Fruit fly (Drosophila melanogaster) whole organism, embryonic: Measurements from ENCODE around the gene lark.
A peak's percentile ranks its signal among the peaks of the same experiment; 100 is the strongest.

Experiments
- Ada2b ChIP-seq: fragments of 200-800 bp; sonication (Bioruptor generic); IDR thresholded peaks from 2 replicates; pipeline ENCODE4 v1.3.6; 2022; ENCODE audit warnings: missing biosample characterization, missing genetic modification characterization
- Asciz ChIP-seq: fragments of 200-800 bp; sonication (Bioruptor generic); optimal IDR thresholded peaks from 2 replicates; lab custom pipeline; 2017; ENCODE audit warnings: missing biosample characterization, mild to moderate bottlenecking, missing genetic modification characterization, missing genetic modification reagents
- B-H2 ChIP-seq: fragments of 200-800 bp; sonication (Bioruptor generic); optimal IDR thresholded peaks from 2 replicates; lab custom pipeline; 2018; ENCODE audit warnings: missing biosample characterization, mild to moderate bottlenecking, missing genetic modification characterization
- CG10274 ChIP-seq: fragments of 200-800 bp; sonication (Bioruptor generic); optimal IDR thresholded peaks from 3 replicates; lab custom pipeline; 2017; ENCODE audit warnings: missing biosample characterization, mild to moderate bottlenecking, missing genetic modification characterization
- CG10321 ChIP-seq: fragments of 200-800 bp; sonication (Bioruptor generic); IDR thresholded peaks from 2 replicates; pipeline ENCODE4 v1.3.6; 2022; ENCODE audit warnings: missing biosample characterization, missing genetic modification characterization
- CG10543 ChIP-seq: fragments of 200-800 bp; sonication (Bioruptor generic); optimal IDR thresholded peaks from 3 replicates; lab custom pipeline; 2017; ENCODE audit warnings: missing biosample characterization, mild to moderate bottlenecking, missing genetic modification characterization, moderate library complexity
- CG10979 ChIP-seq: fragments of 200-800 bp; sonication (Bioruptor generic); optimal IDR thresholded peaks from 2 replicates; lab custom pipeline; 2018; ENCODE audit warnings: missing biosample characterization, mild to moderate bottlenecking, missing genetic modification characterization, moderate library complexity
- CG11247 ChIP-seq: fragments of 200-800 bp; sonication (Bioruptor generic); IDR thresholded peaks from 2 replicates; pipeline ENCODE4 v1.3.6; 2022; ENCODE audit warnings: missing biosample characterization, missing genetic modification characterization
- CG11456 ChIP-seq: fragments of 200-800 bp; sonication (Bioruptor generic); IDR thresholded peaks from 3 replicates; pipeline ENCODE4 v1.3.6; 2022; ENCODE audit warnings: missing biosample characterization, missing genetic modification characterization
- CG12155 ChIP-seq: fragments of 200-800 bp; sonication (Bioruptor generic); optimal IDR thresholded peaks from 3 replicates; lab custom pipeline; 2016; ENCODE audit warnings: missing biosample characterization, missing genetic modification characterization
- CG12769 ChIP-seq: fragments of 200-800 bp; sonication (Bioruptor generic); optimal IDR thresholded peaks from 2 replicates; lab custom pipeline; 2019; ENCODE audit warnings: missing biosample characterization, mild to moderate bottlenecking, missing genetic modification characterization, moderate library complexity
- CG14860 ChIP-seq: fragments of 200-800 bp; sonication (Bioruptor generic); IDR thresholded peaks from 3 replicates; pipeline ENCODE4 v1.3.6; 2022; ENCODE audit warnings: missing biosample characterization, missing genetic modification characterization; ENCODE audit not compliant: partially characterized antibody
- CG18262 ChIP-seq: fragments of 200-800 bp; optimal IDR thresholded peaks from 3 replicates; lab custom pipeline; 2019; ENCODE audit warnings: missing biosample characterization, mild to moderate bottlenecking, missing genetic modification characterization, moderate library complexity
- CG2678 ChIP-seq: fragments of 200-800 bp; sonication (Bioruptor generic); optimal IDR thresholded peaks from 3 replicates; lab custom pipeline; 2019; ENCODE audit warnings: missing biosample characterization, mild to moderate bottlenecking, missing genetic modification characterization, moderate library complexity
- CG33557 ChIP-seq: fragments of 200-800 bp; sonication (Bioruptor generic); optimal IDR thresholded peaks from 2 replicates; lab custom pipeline; 2019; ENCODE audit warnings: missing biosample characterization, mild to moderate bottlenecking, missing genetic modification characterization, moderate library complexity
- CG7786 ChIP-seq: fragments of 200-800 bp; sonication (Bioruptor generic); optimal IDR thresholded peaks from 2 replicates; lab custom pipeline; 2016; ENCODE audit warnings: missing biosample characterization, missing genetic modification characterization
- CG7928 ChIP-seq: fragments of 200-800 bp; sonication (Bioruptor generic); optimal IDR thresholded peaks from 2 replicates; lab custom pipeline; 2017; ENCODE audit warnings: missing biosample characterization, mild to moderate bottlenecking, missing genetic modification characterization
- CG7987 ChIP-seq: fragments of 200-800 bp; sonication (Bioruptor generic); optimal IDR thresholded peaks from 2 replicates; lab custom pipeline; 2018; ENCODE audit warnings: missing biosample characterization, mild to moderate bottlenecking, missing genetic modification characterization, moderate library complexity
- CG9932 ChIP-seq: fragments of 200-800 bp; sonication (Bioruptor generic); IDR thresholded peaks from 2 replicates; pipeline ENCODE4 v1.3.6; 2022; ENCODE audit warnings: missing biosample characterization, missing genetic modification characterization
- CHES-1-like ChIP-seq: fragments of 200-800 bp; sonication (Bioruptor generic); optimal IDR thresholded peaks from 2 replicates; lab custom pipeline; 2016; ENCODE audit warnings: missing biosample characterization, missing genetic modification characterization
- D19A ChIP-seq: fragments of 200-800 bp; optimal IDR thresholded peaks from 3 replicates; lab custom pipeline; 2019; ENCODE audit warnings: missing biosample characterization, mild to moderate bottlenecking, missing genetic modification characterization, moderate library complexity
- Dbx ChIP-seq: fragments of 200-800 bp; sonication (Bioruptor generic); IDR thresholded peaks from 3 replicates; pipeline ENCODE4 v1.3.6; 2022; ENCODE audit warnings: missing biosample characterization, missing genetic modification characterization
- Dek ChIP-seq: fragments of 200-800 bp; sonication (Bioruptor generic); optimal IDR thresholded peaks from 3 replicates; lab custom pipeline; 2019; ENCODE audit warnings: missing biosample characterization, mild to moderate bottlenecking, missing genetic modification characterization, moderate library complexity
- Doc2 ChIP-seq: fragments of 200-800 bp; sonication (Bioruptor generic); IDR thresholded peaks from 2 replicates; pipeline ENCODE4 v1.3.6; 2022; ENCODE audit warnings: missing biosample characterization, missing genetic modification characterization
- Dp ChIP-seq: fragments of 200-800 bp; sonication (Bioruptor generic); optimal IDR thresholded peaks from 2 replicates; lab custom pipeline; 2018; ENCODE audit warnings: missing biosample characterization, mild to moderate bottlenecking, missing genetic modification characterization, moderate library complexity
- Fer1 ChIP-seq: fragments of 200-800 bp; sonication (Bioruptor generic); optimal IDR thresholded peaks from 2 replicates; lab custom pipeline; 2017; ENCODE audit warnings: missing biosample characterization, mild to moderate bottlenecking, missing genetic modification characterization
- HLHmδ ChIP-seq: fragments of 200-800 bp; sonication (Bioruptor generic); optimal IDR thresholded peaks from 2 replicates; lab custom pipeline; 2018; ENCODE audit warnings: missing biosample characterization, mild to moderate bottlenecking, missing genetic modification characterization, moderate library complexity
- HmgD ChIP-seq: fragments of 200-800 bp; sonication (Bioruptor generic); optimal IDR thresholded peaks from 3 replicates; lab custom pipeline; 2016; ENCODE audit warnings: missing biosample characterization, missing genetic modification characterization
- HmgZ ChIP-seq: fragments of 200-800 bp; sonication (Bioruptor generic); optimal IDR thresholded peaks from 2 replicates; lab custom pipeline; 2018; ENCODE audit warnings: missing biosample characterization, mild to moderate bottlenecking, missing genetic modification characterization
- MESR4 ChIP-seq: fragments of 200-800 bp; sonication (Bioruptor generic); optimal IDR thresholded peaks from 2 replicates; lab custom pipeline; 2018; ENCODE audit warnings: missing biosample characterization, mild to moderate bottlenecking, missing genetic modification characterization, moderate library complexity
- Oaz ChIP-seq: fragments of 200-800 bp; sonication (Bioruptor generic); IDR thresholded peaks from 2 replicates; pipeline ENCODE4 v1.3.6; 2022; ENCODE audit warnings: missing biosample characterization, missing genetic modification characterization
- PHDP ChIP-seq: fragments of 200-800 bp; sonication (Bioruptor generic); optimal IDR thresholded peaks from 3 replicates; lab custom pipeline; 2018; ENCODE audit warnings: missing biosample characterization, mild to moderate bottlenecking, missing genetic modification characterization, moderate library complexity
- Rfx ChIP-seq: fragments of 200-800 bp; sonication (Bioruptor generic); IDR thresholded peaks from 2 replicates; pipeline ENCODE4 v1.3.6; 2022; ENCODE audit warnings: missing biosample characterization, missing genetic modification characterization
- amos ChIP-seq: fragments of 200-800 bp; sonication (Bioruptor generic); IDR thresholded peaks from 2 replicates; pipeline ENCODE4 v1.3.6; 2022; ENCODE audit warnings: missing biosample characterization, missing genetic modification characterization; ENCODE audit not compliant: partially characterized antibody
- ara ChIP-seq: fragments of 200-800 bp; sonication (Bioruptor generic); IDR thresholded peaks from 2 replicates; pipeline ENCODE4 v1.3.6; 2022; ENCODE audit warnings: missing biosample characterization, missing genetic modification characterization
- ash1 ChIP-seq: fragments of 200-800 bp; sonication (Bioruptor generic); optimal IDR thresholded peaks from 2 replicates; lab custom pipeline; 2018; ENCODE audit warnings: missing biosample characterization, mild to moderate bottlenecking, missing genetic modification characterization
- cg ChIP-seq: fragments of 200-800 bp; sonication (Bioruptor generic); optimal IDR thresholded peaks from 3 replicates; lab custom pipeline; 2019; ENCODE audit warnings: missing biosample characterization, mild to moderate bottlenecking, missing genetic modification characterization, moderate library complexity
- ci ChIP-seq: fragments of 200-800 bp; sonication (Bioruptor generic); IDR thresholded peaks from 3 replicates; pipeline ENCODE4 v1.3.6; 2022; ENCODE audit warnings: missing biosample characterization, missing genetic modification characterization
- danr ChIP-seq: fragments of 200-800 bp; sonication (Bioruptor generic); IDR thresholded peaks from 2 replicates; pipeline ENCODE4 v1.3.6; 2022; ENCODE audit warnings: missing biosample characterization, missing genetic modification characterization
- ham ChIP-seq: fragments of 200-800 bp; sonication (Bioruptor generic); IDR thresholded peaks from 2 replicates; pipeline ENCODE4 v1.3.6; 2022; ENCODE audit warnings: missing biosample characterization, missing genetic modification characterization
- hkb ChIP-seq, 2 experiments: fragments of 200-800 bp in 1 of 2; fragments of >200 bp in 1 of 2; sonication (Bioruptor generic) in 1 of 2; IDR thresholded peaks in 1 of 2; optimal IDR thresholded peaks in 1 of 2; 2 replicates each; pipeline versions ENCODE4 v1.3.6 to Lab custom; 2017 to 2022; ENCODE audit warnings: missing biosample characterization in 1 of 2, missing genetic modification characterization in 1 of 2
- jing ChIP-seq: fragments of 200-800 bp; sonication (Bioruptor generic); optimal IDR thresholded peaks from 2 replicates; lab custom pipeline; 2018; ENCODE audit warnings: missing biosample characterization, mild to moderate bottlenecking, missing genetic modification characterization
- lov ChIP-seq, 2 experiments: fragments of 200-800 bp in 1 of 2; fragments of >200 bp in 1 of 2; sonication (Bioruptor generic) in 1 of 2; IDR thresholded peaks in 1 of 2; optimal IDR thresholded peaks in 1 of 2; 2 replicates in 1 of 2; 3 replicates in 1 of 2; pipeline versions ENCODE4 v1.3.6 to Lab custom; 2017 to 2022; ENCODE audit warnings: missing biosample characterization in 1 of 2, missing genetic modification characterization in 1 of 2
- mirr ChIP-seq: fragments of 200-800 bp; sonication (Bioruptor generic); optimal IDR thresholded peaks from 3 replicates; lab custom pipeline; 2018; ENCODE audit warnings: missing biosample characterization, mild to moderate bottlenecking, missing genetic modification characterization
- odd ChIP-seq: fragments of 200-800 bp; sonication (Bioruptor generic); optimal IDR thresholded peaks from 2 replicates; lab custom pipeline; 2017; ENCODE audit warnings: missing biosample characterization, mild to moderate bottlenecking, missing genetic modification characterization
- p53 ChIP-seq: fragments of 200-800 bp; sonication (Bioruptor generic); optimal IDR thresholded peaks from 2 replicates; lab custom pipeline; 2016; ENCODE audit warnings: missing biosample characterization, missing genetic modification characterization
- rib ChIP-seq: fragments of 200-800 bp; sonication (Bioruptor generic); IDR thresholded peaks from 2 replicates; pipeline ENCODE4 v1.3.6; 2022; ENCODE audit warnings: missing biosample characterization, missing genetic modification characterization
- sens-2 ChIP-seq: fragments of 200-800 bp; sonication (Bioruptor generic); IDR thresholded peaks from 2 replicates; pipeline ENCODE4 v1.3.6; 2022; ENCODE audit warnings: missing biosample characterization, missing genetic modification characterization
- sob ChIP-seq: fragments of 200-800 bp; sonication (Bioruptor generic); IDR thresholded peaks from 2 replicates; pipeline ENCODE4 v1.3.6; 2022; ENCODE audit warnings: missing biosample characterization, missing genetic modification characterization

Gene lark

DNA sequence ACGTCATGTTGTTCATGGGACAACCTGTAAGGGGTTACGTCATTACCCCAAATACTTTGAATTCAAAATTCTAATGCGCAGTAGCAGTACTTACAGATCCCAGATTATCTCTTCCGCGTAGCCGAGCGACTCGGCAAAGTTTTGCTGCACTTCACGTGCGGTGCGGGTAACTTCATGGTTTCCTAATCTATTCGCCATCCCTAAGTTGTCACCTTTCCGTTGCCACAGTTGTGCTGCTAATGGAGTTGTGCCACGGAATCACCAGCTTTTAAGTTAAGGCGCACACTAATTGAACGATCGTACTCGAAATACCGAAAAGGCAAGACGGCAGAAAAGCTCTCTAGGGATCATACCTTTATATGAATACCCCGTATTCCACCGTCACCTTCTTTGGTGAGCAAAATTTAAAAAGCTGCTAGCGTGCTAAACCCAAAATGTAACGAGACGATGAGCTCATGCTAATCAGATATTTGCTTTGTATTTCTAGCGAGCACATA, 20.8 kb downstream of the lark start, which contains the start of gene pst (continued):
- TF ChIP-seq CG33557: no peak
- TF ChIP-seq CG7928: peak; percentile 66
- TF ChIP-seq CG11247: peak; percentile 29; the same call in 1 of the 2 replicates
- peak; percentile 59 for TF ChIP-seq CG10543 (GFP tag; lab: Kevin White, UChicago)
- TF ChIP-seq Fer1: peak; percentile 24
- no peak for TF ChIP-seq lov (optimal IDR thresholded peaks at IDR 0.05; lab: Kevin White, UChicago)
- TF ChIP-seq lov (GFP tag; IDR thresholded peaks at IDR 0.05; lab: Robert Waterston, UW): no peak; the same call in 2 of the 3 replicates
- peak; percentile 18; the same call in 1 of the 2 replicates for TF ChIP-seq CG10321
- TF ChIP-seq CHES-1-like (GFP tag; lab: Kevin White, UChicago): peak; percentile 20
- peak; percentile 40; the same call in 1 of the 2 replicates for TF ChIP-seq sob (GFP tag; lab: Robert Waterston, UW)
- TF ChIP-seq sens-2 (GFP tag; lab: Robert Waterston, UW): peak; percentile 6; the same call in 1 of the 2 replicates
- peak; percentile 33 for TF ChIP-seq HLHmδ (GFP tag; lab: Kevin White, UChicago)
- peak; percentile 4; the same call in 1 of the 2 replicates for TF ChIP-seq Ada2b (GFP tag; lab: Robert Waterston, UW)
- peak; percentile 14 for TF ChIP-seq D19A (tag; lab: Kevin White, UChicago)
- TF ChIP-seq CG18262: no peak
- TF ChIP-seq danr (GFP tag; lab: Robert Waterston, UW): no peak
- peak; percentile 60; the same call in 1 of the 3 replicates for TF ChIP-seq CG11456 (GFP tag; lab: Robert Waterston, UW)
- peak; percentile 14; the same call in 2 of the 3 replicates for TF ChIP-seq Dbx
- TF ChIP-seq ci (GFP tag; lab: Robert Waterston, UW): peak; percentile 54
- peak; percentile 44 for TF ChIP-seq mirr (GFP tag; lab: Kevin White, UChicago)
- TF ChIP-seq jing (GFP tag; lab: Kevin White, UChicago): no peak
- TF ChIP-seq ara (GFP tag; lab: Robert Waterston, UW): no peak
- no peak for TF ChIP-seq CG9932
- TF ChIP-seq CG2678: no peak
- TF ChIP-seq Rfx (GFP tag; lab: Robert Waterston, UW): peak; percentile 27; the same call in 1 of the 2 replicates
- peak; percentile 60 for TF ChIP-seq HmgD
- TF ChIP-seq Dek (tag; lab: Kevin White, UChicago): peak; percentile 35
- TF ChIP-seq rib: peak; percentile 34
- peak; percentile 40; the same call in 1 of the 2 replicates for TF ChIP-seq amos (GFP tag; lab: Robert Waterston, UW)
- peak; percentile 10 for TF ChIP-seq CG7987 (GFP tag; lab: Kevin White, UChicago)
- no peak for TF ChIP-seq CG14860 (GFP tag; lab: Robert Waterston, UW)
- TF ChIP-seq ash1: peak; percentile 14
- TF ChIP-seq HmgZ: peak; percentile 11
- TF ChIP-seq cg (GFP tag; lab: Kevin White, UChicago): no peak
- peak; percentile 33 for TF ChIP-seq MESR4 (GFP tag; lab: Kevin White, UChicago)
- peak; percentile 46 for TF ChIP-seq B-H2 (GFP tag; lab: Kevin White, UChicago)
- peak; percentile 96 for TF ChIP-seq CG12155 (GFP tag; lab: Kevin White, UChicago)
- peak; percentile 74 for TF ChIP-seq CG12769 (tag; lab: Kevin White, UChicago)
- no peak for TF ChIP-seq CG10979 (tag; lab: Kevin White, UChicago)
- TF ChIP-seq Asciz (GFP tag; lab: Kevin White, UChicago): peak; percentile 21
- TF ChIP-seq p53 (GFP tag; lab: Kevin White, UChicago): no peak
- TF ChIP-seq odd: peak; percentile 32
- peak; percentile 37 for TF ChIP-seq CG10274 (GFP tag; lab: Kevin White, UChicago)
- no peak for TF ChIP-seq Oaz (GFP tag; lab: Robert Waterston, UW)
- TF ChIP-seq hkb (optimal IDR thresholded peaks at IDR 0.05; lab: Kevin White, UChicago): no peak
- TF ChIP-seq hkb (GFP tag; IDR thresholded peaks at IDR 0.05; lab: Robert Waterston, UW): peak; percentile 57; the same call in 1 of the 2 replicates
- no peak for TF ChIP-seq Doc2 (GFP tag; lab: Robert Waterston, UW)
- TF ChIP-seq CG7786: peak; percentile 20
- TF ChIP-seq Dp: peak; percentile 44
- no peak for TF ChIP-seq ham (GFP tag; lab: Robert Waterston, UW)
- TF ChIP-seq PHDP: peak; percentile 40
